Worm (Caenorhabditis elegans): ENCODE measurements around the gene T05H4.3.

The T05H4.3 gene

ce11 chrV:6424055-6424454 is 18.1 kb upstream of the T05H4.3 start, which contains the start of gene urb-1:
urb-1 (minus strand) TSS chrV:6424155.
- no peak for TF ChIP-seq unc-120 (tag; optimal IDR thresholded peaks at IDR 0.05; ENCODE audit: poor library complexity, severe bottlenecking)
- no peak for TF ChIP-seq flh-1 (GFP tag; optimal IDR thresholded peaks at IDR 0.05)
- no peak for TF ChIP-seq mep-1 (tag; optimal IDR thresholded peaks at IDR 0.05)
- TF ChIP-seq lin-13 (tag; optimal IDR thresholded peaks at IDR 0.05) = no peak
- TF ChIP-seq nhr-237 (tag; optimal IDR thresholded peaks at IDR 0.05) = no peak

ce11 chrV:6425927-6426326 is 16.2 kb upstream of the T05H4.3 start, which contains the start of gene T05H4.11:
T05H4.11 (minus strand) TSS chrV:6426261.
- TF ChIP-seq mls-2 (tag; optimal IDR thresholded peaks at IDR 0.05) (peak; percentile 19), nhr-12 (tag; optimal IDR thresholded peaks at IDR 0.05) (no peak), sptf-1 (tag; optimal IDR thresholded peaks at IDR 0.05) (peak; percentile 22)

ce11 chrV:6426843-6427242 is 15.3 kb upstream of the T05H4.3 start, which contains the start of gene atp-4:
atp-4 (minus strand) TSS chrV:6427112.
- TF ChIP-seq nhr-12 (tag; optimal IDR thresholded peaks at IDR 0.05) (no peak), flh-1 (GFP tag; optimal IDR thresholded peaks at IDR 0.05) (no peak), ceh-83 (GFP tag; optimal IDR thresholded peaks at IDR 0.05) (no peak), unc-62 (GFP tag; optimal IDR thresholded peaks at IDR 0.05) (no peak), lsy-2 (tag; optimal IDR thresholded peaks at IDR 0.05) (no peak), unc-120 (tag; optimal IDR thresholded peaks at IDR 0.05; ENCODE audit: poor library complexity, severe bottlenecking) (no peak), nhr-76 (tag; optimal IDR thresholded peaks at IDR 0.05) (no peak), ceh-39 (tag; optimal IDR thresholded peaks at IDR 0.05) (no peak), mab-5 (tag; optimal IDR thresholded peaks at IDR 0.05) (no peak), lin-13 (tag; optimal IDR thresholded peaks at IDR 0.05) (no peak), bed-3 (GFP tag; optimal IDR thresholded peaks at IDR 0.05) (no peak), hlh-1 (tag; optimal IDR thresholded peaks at IDR 0.05) (no peak), nhr-2 (tag; optimal IDR thresholded peaks at IDR 0.05) (no peak), snpc-4 (tag; optimal IDR thresholded peaks at IDR 0.05) (no peak), sptf-1 (tag; optimal IDR thresholded peaks at IDR 0.05) (no peak), zip-8 (tag; optimal IDR thresholded peaks at IDR 0.05) (no peak)

ce11 chrV:6427433-6427832 is 14.7 kb upstream of the T05H4.3 start:
- TF ChIP-seq lsy-2 (tag; optimal IDR thresholded peaks at IDR 0.05) = peak; percentile 75
- TF ChIP-seq drap-1 (GFP tag; optimal IDR thresholded peaks at IDR 0.05) = no peak
- TF ChIP-seq ceh-43 (GFP tag; optimal IDR thresholded peaks at IDR 0.05) = no peak
- TF ChIP-seq lin-32 (GFP tag; optimal IDR thresholded peaks at IDR 0.05) = no peak
- TF ChIP-seq mep-1 (tag; optimal IDR thresholded peaks at IDR 0.05) = peak; percentile 30
- peak; percentile 18 for TF ChIP-seq cnd-1 (tag; optimal IDR thresholded peaks at IDR 0.05)
- TF ChIP-seq ztf-11 (tag; optimal IDR thresholded peaks at IDR 0.05) = no peak

- no peak for TF ChIP-seq cnd-1 (tag; optimal IDR thresholded peaks at IDR 0.05)
Measured at ce11 chrV:6429870-6430339, 12.2 kb upstream of the T05H4.3 start, which contains the start of gene alh-4. alh-4 (minus strand) TSS chrV:6429920.

ce11 chrV:6430526-6431371 is 11.4 kb upstream of the T05H4.3 start:
- TF ChIP-seq zip-8 (tag; optimal IDR thresholded peaks at IDR 0.05) (no peak), pha-4 (tag; optimal IDR thresholded peaks at IDR 0.05) (no peak), sem-2 (GFP tag; optimal IDR thresholded peaks at IDR 0.05) (no peak), mab-5 (tag; optimal IDR thresholded peaks at IDR 0.05) (no peak), lin-32 (GFP tag; optimal IDR thresholded peaks at IDR 0.05) (no peak), nhr-2 (tag; optimal IDR thresholded peaks at IDR 0.05) (no peak), unc-62 (GFP tag; optimal IDR thresholded peaks at IDR 0.05) (no peak), bed-3 (GFP tag; optimal IDR thresholded peaks at IDR 0.05) (no peak), nhr-76 (tag; optimal IDR thresholded peaks at IDR 0.05) (no peak), mep-1 (tag; optimal IDR thresholded peaks at IDR 0.05) (no peak), flh-1 (GFP tag; optimal IDR thresholded peaks at IDR 0.05) (no peak), blmp-1 (tag; optimal IDR thresholded peaks at IDR 0.05) (no peak), ceh-43 (GFP tag; optimal IDR thresholded peaks at IDR 0.05) (no peak), ceh-83 (GFP tag; optimal IDR thresholded peaks at IDR 0.05) (no peak), unc-120 (tag; optimal IDR thresholded peaks at IDR 0.05; ENCODE audit: poor library complexity, severe bottlenecking) (no peak), mls-2 (tag; optimal IDR thresholded peaks at IDR 0.05) (no peak), hlh-1 (tag; optimal IDR thresholded peaks at IDR 0.05) (no peak)

Measured in whole organism, mixed stage, embryonic.